Worm (Caenorhabditis elegans) whole organism, late embryonic: ENCODE data around the gene srh-92.

Experiments used
- ets-4 ChIP-seq: sonication (generic microtip); optimal IDR thresholded peaks from 2 replicates; lab custom pipeline; 2016; ENCODE audit warnings: missing genetic modification characterization, missing compliant biosample characterization
- fkh-10 ChIP-seq: fragments of 150-350 bp; optimal IDR thresholded peaks from 2 replicates; lab custom pipeline; 2014; ENCODE audit warnings: missing biosample characterization, missing genetic modification reagents, missing genetic modification characterization

DNA sequence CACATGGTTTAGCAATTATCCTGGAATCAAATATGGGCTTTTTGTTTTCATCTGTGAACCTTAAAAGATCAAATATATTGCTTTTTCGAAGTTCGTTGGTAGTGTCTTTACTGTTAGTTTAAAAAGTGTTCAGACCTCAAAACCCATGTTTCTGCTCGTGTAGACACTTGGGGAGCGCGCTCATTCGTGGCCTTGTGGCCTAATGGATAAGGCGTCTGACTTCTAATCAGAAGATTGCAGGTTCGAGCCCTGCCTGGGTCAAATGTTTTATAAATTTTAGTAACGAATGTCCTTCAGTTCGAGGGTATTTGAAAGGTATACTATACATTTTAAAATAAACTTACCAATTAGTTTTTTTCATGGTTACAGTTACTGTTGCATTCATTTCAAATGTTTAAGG, 45.4 kb upstream of the srh-92 start:
- TF ChIP-seq ets-4 (no peak), fkh-10 (GFP tag; lab: Kevin White, UChicago) (no peak)
